Fruit fly (Drosophila melanogaster): ENCODE results near the gene CG11816.

DNA sequence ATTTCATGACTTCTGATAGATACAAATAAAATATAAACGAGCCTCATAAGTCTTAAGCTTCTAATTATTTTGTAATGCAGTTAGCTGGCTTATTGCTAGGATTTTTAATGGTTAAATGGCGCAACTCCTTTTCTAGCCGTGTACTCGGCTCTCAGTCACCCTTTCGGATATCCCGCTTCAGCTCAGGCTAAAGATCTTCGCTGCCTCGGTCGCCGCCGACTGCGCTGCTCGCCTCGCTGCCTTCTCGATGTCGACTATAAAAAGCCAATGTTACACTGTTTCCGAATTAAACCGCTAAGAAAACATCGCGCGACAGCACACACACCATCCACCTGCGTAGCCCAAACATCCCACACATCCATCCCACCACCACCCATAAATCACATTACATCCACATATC, 12.3 kb downstream of the CG11816 start, which contains the start of gene Cpr12A:
- TF ChIP-seq B-H2 (GFP tag; optimal IDR thresholded peaks at IDR 0.05): no peak
- no peak for TF ChIP-seq CG4404 (GFP tag; IDR thresholded peaks at IDR 0.05)
- no peak for TF ChIP-seq gsb-n (tag; optimal IDR thresholded peaks at IDR 0.05)
- no peak for TF ChIP-seq CG9932 (GFP tag; IDR thresholded peaks at IDR 0.05)
- TF ChIP-seq Dip3 (GFP tag; optimal IDR thresholded peaks at IDR 0.05): no peak

Data from whole organism, embryonic.